Fruit fly (Drosophila melanogaster) whole organism, embryonic: ENCODE data around the gene Tim9b.

Experiments used
- Adf1 ChIP-seq: fragments of 200-800 bp; sonication (Bioruptor generic); IDR thresholded peaks from 2 replicates; pipeline ENCODE4 v1.3.6; 2022; ENCODE audit warnings: missing biosample characterization, missing genetic modification characterization
- CG1024 ChIP-seq: fragments of 200-800 bp; sonication (Bioruptor generic); IDR thresholded peaks from 2 replicates; pipeline ENCODE4 v1.3.6; 2022; ENCODE audit warnings: missing biosample characterization, missing genetic modification characterization
- CG10366 ChIP-seq: fragments of 200-800 bp; sonication (Bioruptor generic); IDR thresholded peaks from 2 replicates; pipeline ENCODE4 v1.3.6; 2022; ENCODE audit warnings: missing biosample characterization, missing genetic modification characterization
- CG10654 ChIP-seq: fragments of 200-800 bp; sonication (Bioruptor generic); optimal IDR thresholded peaks from 2 replicates; lab custom pipeline; 2016; ENCODE audit warnings: missing biosample characterization, missing genetic modification characterization
- CG11504 ChIP-seq: fragments of 200-800 bp; sonication (Bioruptor generic); optimal IDR thresholded peaks from 3 replicates; lab custom pipeline; 2019; ENCODE audit warnings: missing biosample characterization, mild to moderate bottlenecking, missing genetic modification characterization, moderate library complexity
- CG11695 ChIP-seq: fragments of 200-800 bp; sonication (Bioruptor generic); IDR thresholded peaks from 3 replicates; pipeline ENCODE4 v1.3.6; 2022; ENCODE audit warnings: missing biosample characterization, missing genetic modification characterization
- CG13287 ChIP-seq: fragments of 200-800 bp; sonication (Bioruptor generic); IDR thresholded peaks from 2 replicates; pipeline ENCODE4 v1.3.6; 2022; ENCODE audit warnings: missing biosample characterization, missing genetic modification characterization; ENCODE audit not compliant: partially characterized antibody
- CG18262 ChIP-seq: fragments of 200-800 bp; optimal IDR thresholded peaks from 3 replicates; lab custom pipeline; 2019; ENCODE audit warnings: missing biosample characterization, mild to moderate bottlenecking, missing genetic modification characterization, moderate library complexity
- CG3163 ChIP-seq: fragments of 200-800 bp; sonication (Bioruptor generic); optimal IDR thresholded peaks from 3 replicates; lab custom pipeline; 2016; ENCODE audit warnings: missing biosample characterization, missing genetic modification characterization
- CG3995 ChIP-seq: fragments of 200-800 bp; sonication (Bioruptor generic); optimal IDR thresholded peaks from 3 replicates; lab custom pipeline; 2016; ENCODE audit warnings: missing biosample characterization, missing genetic modification characterization
- CG43689 ChIP-seq: fragments of 200-800 bp; sonication (Bioruptor generic); IDR thresholded peaks from 2 replicates; pipeline ENCODE4 v1.3.6; 2022; ENCODE audit warnings: missing biosample characterization, missing genetic modification characterization
- CG4707 ChIP-seq: fragments of 200-800 bp; sonication (Bioruptor generic); optimal IDR thresholded peaks from 2 replicates; lab custom pipeline; 2018; ENCODE audit warnings: missing biosample characterization, mild to moderate bottlenecking, missing genetic modification characterization, moderate library complexity
- CG5180 ChIP-seq: fragments of 200-800 bp; sonication (Bioruptor generic); optimal IDR thresholded peaks from 3 replicates; lab custom pipeline; 2017; ENCODE audit warnings: missing biosample characterization, missing genetic modification characterization, mild to moderate bottlenecking, moderate library complexity, missing genetic modification reagents
- CG6689 ChIP-seq: fragments of 200-800 bp; sonication (Bioruptor generic); IDR thresholded peaks from 2 replicates; pipeline ENCODE4 v1.3.6; 2022; ENCODE audit warnings: missing biosample characterization, missing genetic modification characterization
- CG7556 ChIP-seq: fragments of 200-800 bp; sonication (Bioruptor generic); optimal IDR thresholded peaks from 2 replicates; lab custom pipeline; 2017; ENCODE audit warnings: missing biosample characterization, mild to moderate bottlenecking, missing genetic modification characterization
- CG7786 ChIP-seq: fragments of 200-800 bp; sonication (Bioruptor generic); optimal IDR thresholded peaks from 2 replicates; lab custom pipeline; 2016; ENCODE audit warnings: missing biosample characterization, missing genetic modification characterization
- CG8765 ChIP-seq: fragments of 200-800 bp; sonication (Bioruptor generic); IDR thresholded peaks from 2 replicates; pipeline ENCODE4 v1.3.6; 2022; ENCODE audit warnings: missing biosample characterization, missing genetic modification characterization
- CG9215 ChIP-seq: fragments of 200-800 bp; sonication (Bioruptor generic); IDR thresholded peaks from 2 replicates; pipeline ENCODE4 v1.3.6; 2022; ENCODE audit warnings: missing biosample characterization, missing genetic modification characterization
- CoRest ChIP-seq: fragments of 200-800 bp; sonication (Bioruptor generic); optimal IDR thresholded peaks from 3 replicates; lab custom pipeline; 2018; ENCODE audit warnings: missing biosample characterization, mild to moderate bottlenecking, missing genetic modification characterization, moderate library complexity
- D ChIP-seq, 2 experiments: fragments of 200-800 bp in 1 of 2; fragments of >200 bp in 1 of 2; sonication (Bioruptor generic) in 1 of 2; optimal IDR thresholded peaks; 2 replicates in 1 of 2; 3 replicates in 1 of 2; lab custom pipeline; 2017; ENCODE audit warnings: mild to moderate bottlenecking in 1 of 2, missing biosample characterization in 1 of 2, missing genetic modification characterization in 1 of 2, missing genetic modification reagents in 1 of 2
- D19B ChIP-seq: fragments of 200-800 bp; sonication (Bioruptor generic); optimal IDR thresholded peaks from 2 replicates; lab custom pipeline; 2017; ENCODE audit warnings: missing biosample characterization, mild to moderate bottlenecking, missing genetic modification characterization
- Dek ChIP-seq: fragments of 200-800 bp; sonication (Bioruptor generic); optimal IDR thresholded peaks from 3 replicates; lab custom pipeline; 2019; ENCODE audit warnings: missing biosample characterization, mild to moderate bottlenecking, missing genetic modification characterization, moderate library complexity
- Dfd ChIP-seq, 2 experiments: fragments of >200 bp; optimal IDR thresholded peaks; 2 replicates each; lab custom pipeline; 2017; ENCODE audit warnings: missing biosample characterization in 2 of 2, missing genetic modification characterization in 2 of 2
- Dp ChIP-seq: fragments of 200-800 bp; sonication (Bioruptor generic); optimal IDR thresholded peaks from 2 replicates; lab custom pipeline; 2018; ENCODE audit warnings: missing biosample characterization, mild to moderate bottlenecking, missing genetic modification characterization, moderate library complexity
- Fer3 ChIP-seq: fragments of 200-800 bp; sonication (Bioruptor generic); optimal IDR thresholded peaks from 2 replicates; lab custom pipeline; 2018; ENCODE audit warnings: missing biosample characterization, mild to moderate bottlenecking, missing genetic modification characterization, moderate library complexity
- Gsc ChIP-seq: fragments of 200-800 bp; sonication (Bioruptor generic); IDR thresholded peaks from 2 replicates; pipeline ENCODE4 v1.3.6; 2022; ENCODE audit warnings: missing biosample characterization, missing genetic modification characterization
- Gug ChIP-seq: fragments of 200-800 bp; sonication (Bioruptor generic); IDR thresholded peaks from 4 replicates; pipeline ENCODE4 v1.3.6; 2022; ENCODE audit warnings: missing biosample characterization, missing genetic modification characterization
- H2.0 ChIP-seq: fragments of 200-800 bp; sonication (Bioruptor generic); IDR thresholded peaks from 2 replicates; pipeline ENCODE4 v1.3.6; 2022; ENCODE audit warnings: missing biosample characterization, missing genetic modification characterization
- HLH3B ChIP-seq: fragments of 200-800 bp; sonication (Bioruptor generic); IDR thresholded peaks from 2 replicates; pipeline ENCODE4 v1.3.6; 2022; ENCODE audit warnings: missing biosample characterization, missing genetic modification characterization
- Hey ChIP-seq: fragments of 200-800 bp; sonication (Bioruptor generic); optimal IDR thresholded peaks from 3 replicates; lab custom pipeline; 2018; ENCODE audit warnings: missing biosample characterization, mild to moderate bottlenecking, missing genetic modification characterization
- Hmx ChIP-seq: fragments of 200-800 bp; sonication (Bioruptor generic); optimal IDR thresholded peaks from 2 replicates; lab custom pipeline; 2016; ENCODE audit warnings: missing biosample characterization, missing genetic modification characterization
- Hsf ChIP-seq: fragments of 200-800 bp; sonication (Bioruptor generic); optimal IDR thresholded peaks from 3 replicates; lab custom pipeline; 2016; ENCODE audit warnings: missing biosample characterization, missing genetic modification characterization
- Nf-YA ChIP-seq: fragments of 200-800 bp; sonication (Bioruptor generic); IDR thresholded peaks from 2 replicates; pipeline ENCODE4 v1.3.6; 2022; ENCODE audit warnings: missing biosample characterization, missing genetic modification characterization
- Sox102F ChIP-seq: fragments of 200-800 bp; sonication (Bioruptor generic); optimal IDR thresholded peaks from 2 replicates; lab custom pipeline; 2018; ENCODE audit warnings: missing biosample characterization, mild to moderate bottlenecking, missing genetic modification characterization, moderate library complexity
- TFAM ChIP-seq: fragments of 200-800 bp; sonication (Bioruptor generic); optimal IDR thresholded peaks from 2 replicates; lab custom pipeline; 2017; ENCODE audit warnings: missing biosample characterization, missing genetic modification characterization, inconsistent platforms
- hth ChIP-seq: fragments of >200 bp; optimal IDR thresholded peaks from 2 replicates; lab custom pipeline; 2017; ENCODE audit warnings: inconsistent platforms
- lov ChIP-seq, 2 experiments: fragments of 200-800 bp in 1 of 2; fragments of >200 bp in 1 of 2; sonication (Bioruptor generic) in 1 of 2; IDR thresholded peaks in 1 of 2; optimal IDR thresholded peaks in 1 of 2; 2 replicates in 1 of 2; 3 replicates in 1 of 2; pipeline versions ENCODE4 v1.3.6 to Lab custom; 2017 to 2022; ENCODE audit warnings: missing biosample characterization in 1 of 2, missing genetic modification characterization in 1 of 2
- nau ChIP-seq: fragments of 200-800 bp; sonication (Bioruptor generic); optimal IDR thresholded peaks from 3 replicates; lab custom pipeline; 2017; ENCODE audit warnings: missing biosample characterization, mild to moderate bottlenecking, missing genetic modification characterization, missing genetic modification reagents
- odd ChIP-seq: fragments of 200-800 bp; sonication (Bioruptor generic); optimal IDR thresholded peaks from 2 replicates; lab custom pipeline; 2017; ENCODE audit warnings: missing biosample characterization, mild to moderate bottlenecking, missing genetic modification characterization
- pan ChIP-seq, 4 experiments: fragments of >200 bp in 3 of 4; fragments of 200-800 bp in 1 of 4; sonication (Bioruptor generic) in 1 of 4; optimal IDR thresholded peaks in 3 of 4; IDR thresholded peaks in 1 of 4; 2 replicates each; pipeline versions ENCODE4 v1.3.6 to Lab custom; 2017 to 2022; ENCODE audit warnings: missing biosample characterization in 2 of 4, missing genetic modification characterization in 2 of 4, mixed read lengths in 1 of 4
- pnt ChIP-seq: fragments of 200-800 bp; sonication (Bioruptor generic); optimal IDR thresholded peaks from 3 replicates; lab custom pipeline; 2016; ENCODE audit warnings: missing biosample characterization, missing genetic modification characterization
- pros ChIP-seq: fragments of 200-800 bp; sonication (Bioruptor generic); optimal IDR thresholded peaks from 3 replicates; lab custom pipeline; 2019; ENCODE audit warnings: missing biosample characterization, mild to moderate bottlenecking, missing genetic modification characterization, moderate library complexity
- sc ChIP-seq, 3 experiments: fragments of >200 bp in 2 of 3; fragments of 200-800 bp in 1 of 3; sonication (Bioruptor generic) in 1 of 3; optimal IDR thresholded peaks; 2 replicates in 2 of 3; 3 replicates in 1 of 3; lab custom pipeline; 2017; ENCODE audit warnings: mild to moderate bottlenecking in 1 of 3, missing biosample characterization in 1 of 3, missing genetic modification characterization in 1 of 3, missing genetic modification reagents in 1 of 3
- shn ChIP-seq: fragments of 200-800 bp; sonication (Bioruptor generic); optimal IDR thresholded peaks from 3 replicates; lab custom pipeline; 2016; ENCODE audit warnings: missing biosample characterization, missing genetic modification characterization
- tio ChIP-seq: fragments of 200-800 bp; sonication (Bioruptor generic); optimal IDR thresholded peaks from 2 replicates; lab custom pipeline; 2017; ENCODE audit warnings: missing biosample characterization, missing genetic modification characterization, inconsistent platforms
- toy ChIP-seq: fragments of 200-800 bp; sonication (Bioruptor generic); IDR thresholded peaks from 2 replicates; pipeline ENCODE4 v1.3.6; 2022; ENCODE audit warnings: missing biosample characterization, missing genetic modification characterization
- tup ChIP-seq: fragments of 200-800 bp; sonication (Bioruptor generic); optimal IDR thresholded peaks from 2 replicates; lab custom pipeline; 2016; ENCODE audit warnings: missing biosample characterization, mild to moderate bottlenecking, missing genetic modification characterization, moderate library complexity
- tx ChIP-seq: fragments of 200-800 bp; sonication (Bioruptor generic); optimal IDR thresholded peaks from 2 replicates; lab custom pipeline; 2016; ENCODE audit warnings: missing biosample characterization, missing genetic modification characterization
- unpg ChIP-seq: fragments of 200-800 bp; sonication (Bioruptor generic); optimal IDR thresholded peaks from 3 replicates; lab custom pipeline; 2018; ENCODE audit warnings: missing biosample characterization, mild to moderate bottlenecking, missing genetic modification characterization, moderate library complexity
- zfh1 ChIP-seq: fragments of 200-800 bp; sonication (Bioruptor generic); IDR thresholded peaks from 3 replicates; pipeline ENCODE4 v1.3.6; 2022; ENCODE audit warnings: missing biosample characterization, missing genetic modification characterization

Tim9b gene

DNA sequence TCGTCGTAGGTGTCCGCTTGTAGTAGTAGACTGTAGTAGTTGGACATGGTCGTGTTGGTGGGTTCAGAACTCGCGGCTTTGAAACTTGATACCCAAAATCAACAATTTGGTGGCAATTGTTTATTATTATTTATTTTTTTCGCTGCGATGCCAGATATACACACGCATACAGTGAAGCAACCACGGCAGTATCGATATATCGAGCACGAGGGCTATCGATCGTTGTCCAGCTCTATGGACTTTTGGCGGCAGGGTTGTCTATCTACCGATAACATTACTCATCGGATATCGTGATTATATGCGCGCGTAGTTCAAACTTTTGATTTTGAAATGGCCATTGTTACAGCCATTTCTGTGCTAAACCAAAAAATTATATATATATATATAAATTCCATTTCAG, 16.7 kb downstream of the Tim9b start, which contains the start of gene CG14220 (continued):
- TF ChIP-seq Gsc (GFP tag; lab: Robert Waterston, UW) (no peak), hth (lab: Kevin White, UChicago) (no peak), Hsf (GFP tag; lab: Kevin White, UChicago) (no peak), Dek (peak; percentile 13), D19B (no peak), CG43689 (GFP tag; lab: Robert Waterston, UW) (no peak), Hmx (GFP tag; lab: Kevin White, UChicago) (no peak), zfh1 (GFP tag; lab: Robert Waterston, UW) (0 out of 3 replicates have a peak, but pooled peaks have one; percentile 16), CoRest (tag; lab: Kevin White, UChicago) (peak; percentile 17), sc (optimal IDR thresholded peaks at IDR 0.05; lab: Kevin White, UChicago) (no peak), sc (GFP tag; optimal IDR thresholded peaks at IDR 0.05; lab: Kevin White, UChicago) (no peak), Fer3 (no peak), CG11504 (peak; percentile 10), tio (no peak), CG11695 (GFP tag; lab: Robert Waterston, UW) (no peak), unpg (GFP tag; lab: Kevin White, UChicago) (no peak), pnt (GFP tag; lab: Kevin White, UChicago) (no peak), pros (GFP tag; lab: Kevin White, UChicago) (no peak), shn (no peak), CG10366 (GFP tag; lab: Robert Waterston, UW) (no peak), Hey (tag; lab: Kevin White, UChicago) (no peak), CG3163 (GFP tag; lab: Kevin White, UChicago) (no peak), Dfd (GFP tag; optimal IDR thresholded peaks at IDR 0.05; lab: Kevin White, UChicago) (no peak), Nf-YA (GFP tag; lab: Robert Waterston, UW) (no peak), D (optimal IDR thresholded peaks at IDR 0.05; lab: Kevin White, UChicago) (no peak), D (GFP tag; optimal IDR thresholded peaks at IDR 0.05; lab: Kevin White, UChicago) (no peak), H2.0 (GFP tag; lab: Robert Waterston, UW) (no peak), Gug (GFP tag; lab: Robert Waterston, UW) (no peak), CG8765 (GFP tag; lab: Robert Waterston, UW) (no peak), pan (optimal IDR thresholded peaks at IDR 0.05; lab: Kevin White, UChicago) (no peak), pan (GFP tag; optimal IDR thresholded peaks at IDR 0.05 in 1 of 2, IDR thresholded peaks at IDR 0.05 in 1 of 2) (no peak), toy (no peak), TFAM (no peak), CG6689 (GFP tag; lab: Robert Waterston, UW) (no peak), CG10654 (no peak), HLH3B (no peak), CG5180 (GFP tag; lab: Kevin White, UChicago) (no peak), odd (GFP tag; lab: Kevin White, UChicago) (no peak), CG9215 (GFP tag; lab: Robert Waterston, UW) (no peak), tup (GFP tag; lab: Kevin White, UChicago) (no peak), CG18262 (peak; percentile 7), Sox102F (GFP tag; lab: Kevin White, UChicago) (no peak), Dp (GFP tag; lab: Kevin White, UChicago) (peak; percentile 92), CG1024 (no peak), CG13287 (GFP tag; lab: Robert Waterston, UW) (peak; percentile 93), CG7556 (GFP tag; lab: Kevin White, UChicago) (no peak), Adf1 (GFP tag; lab: Robert Waterston, UW) (no peak), lov (optimal IDR thresholded peaks at IDR 0.05; lab: Kevin White, UChicago) (no peak), lov (GFP tag; IDR thresholded peaks at IDR 0.05; lab: Robert Waterston, UW) (no peak), CG3995 (GFP tag; lab: Kevin White, UChicago) (peak; percentile 22), tx (no peak), nau (GFP tag; lab: Kevin White, UChicago) (no peak), CG4707 (GFP tag; lab: Kevin White, UChicago) (no peak), CG7786 (GFP tag; lab: Kevin White, UChicago) (no peak)
